Fruit fly (Drosophila melanogaster) whole organism, pupa: ENCODE data around the gene Mco4.

Experiments used
- CG10348 ChIP-seq: fragments of 200-800 bp; sonication (Bioruptor generic); IDR thresholded peaks from 2 replicates; pipeline ENCODE4 v1.3.6; 2022; ENCODE audit warnings: missing biosample characterization, missing genetic modification characterization
- CG12605 ChIP-seq: fragments of 200-800 bp; sonication (Bioruptor generic); IDR thresholded peaks from 2 replicates; pipeline ENCODE4 v1.3.6; 2022; ENCODE audit warnings: missing biosample characterization, missing genetic modification characterization
- CG13204 ChIP-seq: fragments of 200-800 bp; sonication (Bioruptor generic); optimal IDR thresholded peaks from 2 replicates; lab custom pipeline; 2018; ENCODE audit warnings: missing biosample characterization, mild to moderate bottlenecking, missing genetic modification characterization, moderate library complexity
- CG14655 ChIP-seq: fragments of 200-800 bp; sonication (Bioruptor generic); optimal IDR thresholded peaks from 3 replicates; lab custom pipeline; 2017; ENCODE audit warnings: mild to moderate bottlenecking, missing biosample characterization, missing genetic modification reagents, missing genetic modification characterization
- CG15710 ChIP-seq: fragments of 200-800 bp; sonication (Bioruptor generic); optimal IDR thresholded peaks from 2 replicates; lab custom pipeline; 2018; ENCODE audit warnings: missing biosample characterization, mild to moderate bottlenecking, missing genetic modification characterization, moderate library complexity
- CG17806 ChIP-seq: fragments of 200-800 bp; sonication (Bioruptor generic); optimal IDR thresholded peaks from 2 replicates; lab custom pipeline; 2018; ENCODE audit warnings: missing biosample characterization, mild to moderate bottlenecking, missing genetic modification characterization, moderate library complexity
- CG32121 ChIP-seq: fragments of 200-800 bp; sonication (Bioruptor generic); IDR thresholded peaks from 2 replicates; pipeline ENCODE4 v1.3.6; 2022; ENCODE audit warnings: missing biosample characterization, missing genetic modification characterization
- CG34367 ChIP-seq: fragments of 200-800 bp; sonication (Bioruptor generic); optimal IDR thresholded peaks from 2 replicates; lab custom pipeline; 2018; ENCODE audit warnings: missing biosample characterization, mild to moderate bottlenecking, missing genetic modification characterization
- CG4496 ChIP-seq: fragments of 200-800 bp; sonication (Bioruptor generic); IDR thresholded peaks from 3 replicates; pipeline ENCODE4 v1.3.6; 2022; ENCODE audit warnings: missing biosample characterization, missing genetic modification characterization
- CG8159 ChIP-seq: fragments of 200-800 bp; sonication (Bioruptor generic); optimal IDR thresholded peaks from 3 replicates; lab custom pipeline; 2018; ENCODE audit warnings: missing biosample characterization, mild to moderate bottlenecking, missing genetic modification characterization, moderate library complexity
- CG8301 ChIP-seq: fragments of 200-800 bp; sonication (Bioruptor generic); optimal IDR thresholded peaks from 2 replicates; lab custom pipeline; 2018; ENCODE audit warnings: missing biosample characterization, mild to moderate bottlenecking, missing genetic modification characterization
- CG9948 ChIP-seq: fragments of 200-800 bp; sonication (Bioruptor generic); optimal IDR thresholded peaks from 2 replicates; lab custom pipeline; 2018; ENCODE audit warnings: missing biosample characterization, mild to moderate bottlenecking, missing genetic modification characterization, moderate library complexity
- D1 ChIP-seq: fragments of 200-800 bp; sonication (Bioruptor generic); optimal IDR thresholded peaks from 2 replicates; lab custom pipeline; 2018; ENCODE audit warnings: missing biosample characterization, mild to moderate bottlenecking, missing genetic modification characterization, moderate library complexity
- EcR ChIP-seq: fragments of 200-800 bp; sonication (Bioruptor generic); optimal IDR thresholded peaks from 3 replicates; lab custom pipeline; 2019; ENCODE audit warnings: missing biosample characterization, missing genetic modification characterization, mild to moderate bottlenecking, moderate library complexity, missing genetic modification reagents
- Ets98B ChIP-seq: fragments of 200-800 bp; sonication (Bioruptor generic); IDR thresholded peaks from 2 replicates; pipeline ENCODE4 v1.3.6; 2022; ENCODE audit warnings: missing biosample characterization, missing genetic modification characterization
- Pif1A ChIP-seq: fragments of 200-800 bp; sonication (Bioruptor generic); optimal IDR thresholded peaks from 3 replicates; lab custom pipeline; 2016; ENCODE audit warnings: missing biosample characterization, missing genetic modification characterization
- Pif1B ChIP-seq: fragments of 200-800 bp; sonication (Bioruptor generic); optimal IDR thresholded peaks from 3 replicates; lab custom pipeline; 2016; ENCODE audit warnings: missing biosample characterization, missing genetic modification characterization
- Snoo ChIP-seq: fragments of 200-800 bp; sonication (Bioruptor generic); optimal IDR thresholded peaks from 3 replicates; lab custom pipeline; 2017; ENCODE audit warnings: missing biosample characterization, mild to moderate bottlenecking, missing genetic modification characterization, inconsistent platforms
- fd96Ca ChIP-seq: fragments of 200-800 bp; sonication (Bioruptor generic); IDR thresholded peaks from 3 replicates; pipeline ENCODE4 v1.3.6; 2022; ENCODE audit warnings: missing biosample characterization, missing genetic modification characterization
- gl ChIP-seq: fragments of 200-800 bp; sonication (Bioruptor generic); optimal IDR thresholded peaks from 2 replicates; lab custom pipeline; 2018; ENCODE audit warnings: missing biosample characterization, mild to moderate bottlenecking, missing genetic modification characterization
- rn ChIP-seq: fragments of 200-800 bp; sonication (Bioruptor generic); IDR thresholded peaks from 2 replicates; pipeline ENCODE4 v1.3.6; 2022; ENCODE audit warnings: missing biosample characterization, missing genetic modification characterization

Gene Mco4

dm6 chrX:17875695-17876094, 19.8 kb upstream of the Mco4 start:
- TF ChIP-seq CG13204 (GFP tag; lab: Kevin White, UChicago) (no peak), Pif1A (no peak), CG4496 (GFP tag; lab: Robert Waterston, UW) (no peak; the same call in 2 of the 3 replicates), gl (tag; lab: Kevin White, UChicago) (no peak), Ets98B (no peak), CG12605 (GFP tag; lab: Robert Waterston, UW) (no peak), CG34367 (tag; lab: Kevin White, UChicago) (no peak), CG8159 (tag; lab: Kevin White, UChicago) (no peak), Pif1B (GFP tag; lab: Kevin White, UChicago) (no peak), CG10348 (GFP tag; lab: Robert Waterston, UW) (no peak), CG17806 (no peak), CG9948 (tag; lab: Kevin White, UChicago) (no peak), CG14655 (GFP tag; lab: Kevin White, UChicago) (no peak), CG15710 (tag; lab: Kevin White, UChicago) (no peak), Snoo (tag; lab: Kevin White, UChicago) (no peak), CG32121 (GFP tag; lab: Robert Waterston, UW) (no peak), D1 (tag; lab: Kevin White, UChicago) (no peak), EcR (GFP tag; lab: Kevin White, UChicago) (no peak)

- TF ChIP-seq CG10348 (GFP tag; lab: Robert Waterston, UW) (no peak), CG4496 (GFP tag; lab: Robert Waterston, UW) (peak; percentile 63; the same call in 1 of the 3 replicates), CG17806 (no peak), CG12605 (GFP tag; lab: Robert Waterston, UW) (peak; percentile 70), fd96Ca (GFP tag; lab: Robert Waterston, UW) (0 out of 3 replicates have a peak, but pooled peaks have one; percentile 18), Snoo (tag; lab: Kevin White, UChicago) (peak; percentile 32), CG15710 (tag; lab: Kevin White, UChicago) (peak; percentile 7), Ets98B (no peak; the same call in 1 of the 2 replicates), CG13204 (GFP tag; lab: Kevin White, UChicago) (no peak), Pif1A (peak; percentile 30), CG9948 (tag; lab: Kevin White, UChicago) (no peak), rn (GFP tag; lab: Robert Waterston, UW) (no peak), CG32121 (GFP tag; lab: Robert Waterston, UW) (no peak), CG34367 (tag; lab: Kevin White, UChicago) (no peak), CG8301 (tag; lab: Kevin White, UChicago) (peak; percentile 7), D1 (tag; lab: Kevin White, UChicago) (no peak), EcR (GFP tag; lab: Kevin White, UChicago) (peak; percentile 42), CG8159 (tag; lab: Kevin White, UChicago) (peak; percentile 1), CG14655 (GFP tag; lab: Kevin White, UChicago) (peak; percentile 55), Pif1B (GFP tag; lab: Kevin White, UChicago) (no peak), gl (tag; lab: Kevin White, UChicago) (peak; percentile 62)
Observed at dm6 chrX:17875014-17875589, 19.2 kb upstream of the Mco4 start.

dm6 chrX:17873329-17873728, 17.4 kb upstream of the Mco4 start:
- peak; percentile 73 for TF ChIP-seq EcR (GFP tag; lab: Kevin White, UChicago)
- TF ChIP-seq CG10348 (GFP tag; lab: Robert Waterston, UW) = no peak

dm6 chrX:17872310-17872709, 16.4 kb upstream of the Mco4 start:
- TF ChIP-seq CG34367 (tag; lab: Kevin White, UChicago) (no peak), CG12605 (GFP tag; lab: Robert Waterston, UW) (no peak), CG13204 (GFP tag; lab: Kevin White, UChicago) (no peak), CG8301 (tag; lab: Kevin White, UChicago) (no peak), CG8159 (tag; lab: Kevin White, UChicago) (no peak), Pif1B (GFP tag; lab: Kevin White, UChicago) (no peak), CG10348 (GFP tag; lab: Robert Waterston, UW) (no peak), fd96Ca (GFP tag; lab: Robert Waterston, UW) (no peak), rn (GFP tag; lab: Robert Waterston, UW) (no peak)
- TF ChIP-seq, all 21 proteins: peak for 0

dm6 chrX:17870614-17871394, 14.9 kb upstream of the Mco4 start:
- peak; percentile 29 for TF ChIP-seq Pif1A
- peak; percentile 49; the same call in 1 of the 3 replicates for TF ChIP-seq CG4496 (GFP tag; lab: Robert Waterston, UW)
- peak; percentile 28; the same call in 1 of the 3 replicates for TF ChIP-seq fd96Ca (GFP tag; lab: Robert Waterston, UW)
- no peak for TF ChIP-seq CG32121 (GFP tag; lab: Robert Waterston, UW)
- peak; percentile 44 for TF ChIP-seq EcR (GFP tag; lab: Kevin White, UChicago)
- TF ChIP-seq CG17806 = no peak
- TF ChIP-seq CG12605 (GFP tag; lab: Robert Waterston, UW) = 0 out of 2 replicates have a peak, but pooled peaks have one; percentile 31
- TF ChIP-seq CG15710 (tag; lab: Kevin White, UChicago) = no peak
- TF ChIP-seq, all 21 proteins: peak for 5
